Worm (Caenorhabditis elegans) whole organism, L4 larva: ENCODE data around the gene R02F2.7.

ENCODE experiments used
- D1046.2 ChIP-seq: fragments of 200-800 bp; sonication (Bioruptor generic); IDR thresholded peaks from 2 replicates; pipeline ENCODE4 v1.3.6; 2022; ENCODE audit warnings: missing genetic modification characterization, missing compliant biosample characterization
- F26F4.8 ChIP-seq: fragments of 200-800 bp; sonication (Bioruptor generic); conservative IDR thresholded peaks from 2 replicates; pipeline ENCODE4 v1.3.6; 2022; ENCODE audit warnings: missing genetic modification characterization, missing compliant biosample characterization
- Y48G9A.11 ChIP-seq: fragments of 200-800 bp; sonication (Bioruptor generic); IDR thresholded peaks from 2 replicates; pipeline ENCODE4 v1.3.6; 2022; ENCODE audit warnings: missing genetic modification reagents, missing genetic modification characterization, missing compliant biosample characterization
- aha-1 ChIP-seq: fragments of 150-350 bp; peaks from one replicate; lab custom pipeline; 2014; ENCODE audit warnings: missing biosample characterization, missing genetic modification characterization
- arid-1 ChIP-seq: fragments of 200-800 bp; sonication (Bioruptor generic); conservative IDR thresholded peaks from 2 replicates; pipeline ENCODE4 v1.3.6; 2022; ENCODE audit warnings: missing genetic modification reagents, missing genetic modification characterization, missing compliant biosample characterization
- ceh-44 ChIP-seq: fragments of 200-800 bp; sonication (Bioruptor generic); IDR thresholded peaks from 2 replicates; pipeline ENCODE4 v1.3.6; 2022; ENCODE audit warnings: missing genetic modification reagents, missing genetic modification characterization, missing compliant biosample characterization
- ceh-82 ChIP-seq: sonication (generic microtip); optimal IDR thresholded peaks from 2 replicates; lab custom pipeline; 2017; ENCODE audit warnings: missing biosample characterization, missing genetic modification characterization
- ces-1 ChIP-seq: fragments of 150-350 bp; sonication (generic microtip); optimal IDR thresholded peaks from 4 replicates; lab custom pipeline; 2014; ENCODE audit warnings: missing biosample characterization, missing genetic modification reagents, missing genetic modification characterization
- daf-16 ChIP-seq, 3 experiments: sonication (generic microtip); optimal IDR thresholded peaks; 2 replicates each; lab custom pipeline; 2016 to 2017; ENCODE audit warnings: missing genetic modification characterization in 3 of 3, missing genetic modification reagents in 3 of 3, mild to moderate bottlenecking in 2 of 3, missing compliant biosample characterization in 2 of 3, missing biosample characterization in 1 of 3, moderate library complexity in 1 of 3
- dmd-8 ChIP-seq: fragments of 200-800 bp; sonication (Bioruptor generic); IDR thresholded peaks from 2 replicates; pipeline ENCODE4 v1.3.6; 2022; ENCODE audit warnings: missing genetic modification characterization, missing compliant biosample characterization
- dpl-1 ChIP-seq: fragments of 150-350 bp; optimal IDR thresholded peaks from 2 replicates; lab custom pipeline; 2014; ENCODE audit warnings: missing biosample characterization, missing genetic modification reagents, missing genetic modification characterization
- duxl-1 ChIP-seq: sonication (generic microtip); optimal IDR thresholded peaks from 2 replicates; lab custom pipeline; 2016; ENCODE audit warnings: mild to moderate bottlenecking, missing genetic modification characterization, moderate library complexity, missing compliant biosample characterization; ENCODE audit not compliant: poor library complexity
- lin-1 ChIP-seq: fragments of 200-800 bp; sonication (Bioruptor generic); IDR thresholded peaks from 2 replicates; pipeline ENCODE4 v1.3.6; 2022; ENCODE audit warnings: missing genetic modification reagents, missing genetic modification characterization, missing compliant biosample characterization
- lin-13 ChIP-seq: fragments of 150-350 bp; optimal IDR thresholded peaks from 2 replicates; lab custom pipeline; 2014; ENCODE audit warnings: missing biosample characterization, missing genetic modification reagents, missing genetic modification characterization
- lin-39 ChIP-seq: fragments of 150-350 bp; optimal IDR thresholded peaks from 2 replicates; lab custom pipeline; 2014; ENCODE audit warnings: missing biosample characterization, missing genetic modification reagents, missing genetic modification characterization
- madf-9 ChIP-seq: fragments of 200-800 bp; sonication (Bioruptor generic); conservative IDR thresholded peaks from 2 replicates; pipeline ENCODE4 v1.3.6; 2022; ENCODE audit warnings: missing genetic modification reagents, missing genetic modification characterization, missing compliant biosample characterization
- mdl-1 ChIP-seq, 2 experiments: fragments of 150-350 bp in 1 of 2; sonication (generic microtip) in 1 of 2; optimal IDR thresholded peaks; 2 replicates each; lab custom pipeline; 2014 to 2017; ENCODE audit warnings: missing biosample characterization in 2 of 2, missing genetic modification characterization in 2 of 2
- mes-2 ChIP-seq: sonication (generic microtip); optimal IDR thresholded peaks from 2 replicates; lab custom pipeline; 2016; ENCODE audit warnings: missing genotype, mild to moderate bottlenecking, missing genetic modification characterization, missing compliant biosample characterization; ENCODE audit not compliant: poor library complexity, severe bottlenecking
- mxl-2 ChIP-seq: fragments of 200-800 bp; sonication (Bioruptor generic); conservative IDR thresholded peaks from 2 replicates; pipeline ENCODE4 v1.3.6; 2022; ENCODE audit warnings: missing genetic modification reagents, missing genetic modification characterization, missing compliant biosample characterization
- nhr-102 ChIP-seq: sonication (generic microtip); optimal IDR thresholded peaks from 2 replicates; lab custom pipeline; 2016; ENCODE audit warnings: mild to moderate bottlenecking, missing genetic modification characterization, moderate library complexity, missing compliant biosample characterization
- nhr-111 ChIP-seq: fragments of 200-800 bp; sonication (Bioruptor generic); optimal IDR thresholded peaks from 2 replicates; lab custom pipeline; 2018; ENCODE audit warnings: mild to moderate bottlenecking, missing genetic modification characterization, missing compliant biosample characterization
- nhr-28 ChIP-seq: fragments of 150-350 bp; optimal IDR thresholded peaks from 2 replicates; lab custom pipeline; 2014; ENCODE audit warnings: missing biosample characterization, missing genetic modification characterization
- php-3 ChIP-seq: fragments of 200-800 bp; sonication (Bioruptor generic); IDR thresholded peaks from 2 replicates; pipeline ENCODE4 v1.3.6; 2022; ENCODE audit warnings: missing genetic modification reagents, missing genetic modification characterization, missing compliant biosample characterization
- snpc-4 ChIP-seq: fragments of 150-350 bp; optimal IDR thresholded peaks from 2 replicates; lab custom pipeline; 2014; ENCODE audit warnings: missing biosample characterization, missing genetic modification characterization
- spr-1 ChIP-seq: sonication (generic microtip); optimal IDR thresholded peaks from 2 replicates; lab custom pipeline; 2016; ENCODE audit warnings: mild to moderate bottlenecking, missing genetic modification characterization, missing compliant biosample characterization
- spr-3 ChIP-seq: fragments of 200-800 bp; sonication (Bioruptor generic); optimal IDR thresholded peaks from 2 replicates; lab custom pipeline; 2018; ENCODE audit warnings: mild to moderate bottlenecking, missing genetic modification characterization, missing compliant biosample characterization
- tag-97 ChIP-seq: fragments of 200-800 bp; sonication (Bioruptor generic); IDR thresholded peaks from 2 replicates; pipeline ENCODE4 v1.3.6; 2022; ENCODE audit warnings: missing genetic modification characterization, missing compliant biosample characterization
- unc-130 ChIP-seq: sonication (generic microtip); optimal IDR thresholded peaks from 2 replicates; lab custom pipeline; 2016; ENCODE audit warnings: missing genetic modification reagents, missing genetic modification characterization, missing compliant biosample characterization
- zip-2 ChIP-seq: fragments of 150-350 bp; optimal IDR thresholded peaks from 2 replicates; lab custom pipeline; 2014; ENCODE audit warnings: missing biosample characterization, missing genetic modification characterization
- ztf-7 ChIP-seq: fragments of 150-350 bp; optimal IDR thresholded peaks from 2 replicates; lab custom pipeline; 2014; ENCODE audit warnings: missing biosample characterization, missing genetic modification characterization

The R02F2.7 gene

ce11 chrIII:5483738-5484315 is at the start of gene R02F2.7, which contains the start of gene R02F2.4:
R02F2.7 (minus strand) TSS chrIII:5483773.
R02F2.4 (plus strand) TSS chrIII:5484289.
- TF ChIP-seq mes-2 (tag; lab: Kevin White, UChicago) (peak; percentile 41), nhr-102 (tag; lab: Kevin White, UChicago) (no peak), arid-1 (GFP tag; lab: Robert Waterston, UW) (no peak), lin-1 (GFP tag; lab: Robert Waterston, UW) (no peak), dpl-1 (GFP tag; lab: Kevin White, UChicago) (peak; percentile 74), daf-16 (GFP tag; optimal IDR thresholded peaks at IDR 0.05; lab: Kevin White, UChicago) (no peak), daf-16 (tag; optimal IDR thresholded peaks at IDR 0.05; lab: Kevin White, UChicago) (no peak), lin-39 (tag; lab: Kevin White, UChicago) (no peak), unc-130 (GFP tag; lab: Kevin White, UChicago) (peak; percentile 22), mdl-1 (tag; optimal IDR thresholded peaks at IDR 0.05; lab: Kevin White, UChicago) (no peak)

DNA sequence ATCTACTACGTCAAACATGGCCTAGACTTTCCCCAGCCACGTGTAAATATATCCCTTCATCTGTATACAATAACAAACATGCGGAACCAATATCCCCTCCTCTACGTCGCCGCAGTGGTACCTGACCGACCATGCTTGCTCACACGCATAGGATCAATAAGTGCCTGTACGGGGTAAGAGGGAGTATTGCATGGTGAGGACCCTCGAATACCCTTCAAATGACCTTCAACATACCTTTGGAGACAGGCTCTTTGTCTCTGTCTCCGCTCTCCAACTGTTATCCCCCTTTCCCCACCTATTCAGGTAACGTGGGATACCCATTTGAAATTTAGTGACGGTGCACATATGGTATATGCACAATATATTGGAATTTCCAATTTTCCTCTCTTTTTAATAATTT is 42.4 kb upstream of the R02F2.7 start, which contains the start of gene dex-1:
dex-1 (plus strand) TSS at position 132 of the 400 bp plus-strand sequence.
- TF ChIP-seq Y48G9A.11 (GFP tag; lab: Robert Waterston, UW) (no peak), ces-1 (GFP tag; lab: Kevin White, UChicago) (no peak), snpc-4 (tag; lab: Kevin White, UChicago) (no peak), spr-1 (tag; lab: Kevin White, UChicago) (no peak), php-3 (GFP tag; lab: Robert Waterston, UW) (no peak), ztf-7 (tag; lab: Kevin White, UChicago) (no peak), arid-1 (GFP tag; lab: Robert Waterston, UW) (no peak), tag-97 (GFP tag; lab: Robert Waterston, UW) (no peak), lin-13 (GFP tag; lab: Kevin White, UChicago) (no peak), zip-2 (no peak), madf-9 (no peak)

DNA sequence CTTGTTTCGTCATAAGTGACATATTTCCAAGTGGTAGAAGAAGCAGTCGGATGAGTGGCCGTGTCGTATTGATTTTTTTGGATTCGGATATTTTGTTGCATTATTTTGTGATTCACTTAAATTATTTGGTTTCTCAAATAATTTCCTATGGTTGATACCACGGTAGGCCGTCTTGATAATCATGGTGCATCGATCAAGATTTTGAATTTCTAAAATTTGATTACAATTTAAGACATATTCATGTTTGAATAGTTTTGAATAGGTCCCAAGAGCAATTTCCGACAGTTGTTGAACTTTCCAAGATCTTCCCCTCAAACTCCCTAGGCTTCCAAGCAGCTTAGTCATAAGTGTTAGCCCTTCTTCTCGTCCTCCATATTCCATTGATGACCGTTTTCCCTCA is 38.4 kb upstream of the R02F2.7 start, which contains the start of gene D1044.4:
D1044.4 (minus strand) TSS at position 101 of the 400 bp plus-strand sequence.
- TF ChIP-seq duxl-1 (tag; lab: Kevin White, UChicago) (no peak), arid-1 (GFP tag; lab: Robert Waterston, UW) (no peak), ceh-44 (GFP tag; lab: Robert Waterston, UW) (no peak), mes-2 (tag; lab: Kevin White, UChicago) (no peak), F26F4.8 (GFP tag; lab: Robert Waterston, UW) (no peak), mxl-2 (no peak), nhr-111 (GFP tag; lab: Kevin White, UChicago) (no peak), ces-1 (GFP tag; lab: Kevin White, UChicago) (no peak)

DNA sequence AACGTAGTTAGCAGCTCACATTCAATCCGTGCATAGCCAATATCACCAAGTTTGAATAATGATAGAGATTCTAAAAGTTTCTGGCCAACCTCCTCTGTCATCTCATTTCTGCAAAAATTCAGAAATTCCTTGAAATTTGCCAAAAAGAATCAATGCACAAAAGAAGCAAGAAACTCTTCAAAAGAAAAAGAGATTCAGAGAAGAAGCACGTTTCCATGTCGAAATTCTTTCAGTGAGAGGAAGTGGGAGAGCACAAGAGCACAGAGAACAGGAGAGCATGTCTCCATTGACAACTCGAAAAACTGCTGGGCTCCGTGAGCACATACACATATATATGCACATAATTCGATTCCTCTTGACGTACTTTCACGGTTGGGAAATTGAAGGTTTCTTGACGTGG is 33.9 kb upstream of the R02F2.7 start, which contains the start of gene nekl-4:
nekl-4 (minus strand) TSS at position 101 of the 400 bp plus-strand sequence.
- TF ChIP-seq aha-1 (tag; lab: Kevin White, UChicago) = peak; percentile 50
- no peak for TF ChIP-seq ceh-82 (tag; lab: Kevin White, UChicago)

ce11 chrIII:5512502-5512901 is 28.9 kb upstream of the R02F2.7 start, which contains the start of gene pqn-25:
pqn-25 (minus strand) TSS chrIII:5512602.
- no peak for TF ChIP-seq dmd-8 (GFP tag; lab: Robert Waterston, UW)
- TF ChIP-seq ztf-7 (tag; lab: Kevin White, UChicago) = no peak
- no peak for TF ChIP-seq D1046.2 (GFP tag; lab: Robert Waterston, UW)
- TF ChIP-seq nhr-111 (GFP tag; lab: Kevin White, UChicago) = no peak
- no peak for TF ChIP-seq spr-3 (GFP tag; lab: Kevin White, UChicago)
- no peak for TF ChIP-seq duxl-1 (tag; lab: Kevin White, UChicago)
- TF ChIP-seq nhr-28 (tag; lab: Kevin White, UChicago) = no peak
